Fruit fly (Drosophila melanogaster) whole organism, embryonic: ENCODE measurements around the gene CG10663.

Experiments
- Ada2b ChIP-seq: fragments of 200-800 bp; sonication (Bioruptor generic); IDR thresholded peaks from 2 replicates; pipeline ENCODE4 v1.3.6; 2022; ENCODE audit warnings: missing biosample characterization, missing genetic modification characterization
- Awh ChIP-seq: fragments of 200-800 bp; sonication (Bioruptor generic); IDR thresholded peaks from 2 replicates; pipeline ENCODE4, ENCODE4 v1.3.6; 2022; ENCODE audit warnings: missing biosample characterization, missing genetic modification characterization
- Bgb ChIP-seq: fragments of 200-800 bp; sonication (Bioruptor generic); IDR thresholded peaks from 2 replicates; pipeline ENCODE4 v1.3.6; 2022; ENCODE audit warnings: missing biosample characterization, missing genetic modification characterization; ENCODE audit not compliant: partially characterized antibody
- Blimp-1 ChIP-seq: fragments of 200-800 bp; sonication (Bioruptor generic); optimal IDR thresholded peaks from 3 replicates; lab custom pipeline; 2018; ENCODE audit warnings: missing biosample characterization, missing genetic modification characterization, mild to moderate bottlenecking, moderate library complexity, missing genetic modification reagents
- CG10366 ChIP-seq: fragments of 200-800 bp; sonication (Bioruptor generic); IDR thresholded peaks from 2 replicates; pipeline ENCODE4 v1.3.6; 2022; ENCODE audit warnings: missing biosample characterization, missing genetic modification characterization
- CG10462 ChIP-seq: fragments of 200-800 bp; sonication (Bioruptor generic); optimal IDR thresholded peaks from 2 replicates; lab custom pipeline; 2016; ENCODE audit warnings: missing biosample characterization, missing genetic modification characterization
- CG11456 ChIP-seq: fragments of 200-800 bp; sonication (Bioruptor generic); IDR thresholded peaks from 3 replicates; pipeline ENCODE4 v1.3.6; 2022; ENCODE audit warnings: missing biosample characterization, missing genetic modification characterization
- CG11695 ChIP-seq: fragments of 200-800 bp; sonication (Bioruptor generic); IDR thresholded peaks from 3 replicates; pipeline ENCODE4 v1.3.6; 2022; ENCODE audit warnings: missing biosample characterization, missing genetic modification characterization
- CG12769 ChIP-seq: fragments of 200-800 bp; sonication (Bioruptor generic); optimal IDR thresholded peaks from 2 replicates; lab custom pipeline; 2019; ENCODE audit warnings: missing biosample characterization, mild to moderate bottlenecking, missing genetic modification characterization, moderate library complexity
- CG15073 ChIP-seq: fragments of 200-800 bp; sonication (Bioruptor generic); optimal IDR thresholded peaks from 2 replicates; lab custom pipeline; 2016; ENCODE audit warnings: missing biosample characterization, missing genetic modification characterization
- CG15696 ChIP-seq: fragments of 200-800 bp; sonication (Bioruptor generic); optimal IDR thresholded peaks from 2 replicates; lab custom pipeline; 2019; ENCODE audit warnings: missing biosample characterization, mild to moderate bottlenecking, missing genetic modification characterization, moderate library complexity
- CG16813 ChIP-seq: fragments of 200-800 bp; sonication (Bioruptor generic); IDR thresholded peaks from 3 replicates; pipeline ENCODE4 v1.3.6; 2022; ENCODE audit warnings: missing biosample characterization, missing genetic modification characterization; ENCODE audit not compliant: partially characterized antibody
- CG17361 ChIP-seq: fragments of 200-800 bp; sonication (Bioruptor generic); IDR thresholded peaks from 3 replicates; pipeline ENCODE4 v1.3.6; 2022; ENCODE audit warnings: missing biosample characterization, missing genetic modification characterization
- CG18262 ChIP-seq: fragments of 200-800 bp; optimal IDR thresholded peaks from 3 replicates; lab custom pipeline; 2019; ENCODE audit warnings: missing biosample characterization, mild to moderate bottlenecking, missing genetic modification characterization, moderate library complexity
- CG2199 ChIP-seq: fragments of 200-800 bp; sonication (Bioruptor generic); IDR thresholded peaks from 3 replicates; pipeline ENCODE4 v1.3.6; 2022; ENCODE audit warnings: missing biosample characterization, missing genetic modification characterization
- CG3065 ChIP-seq: fragments of 200-800 bp; sonication (Bioruptor generic); optimal IDR thresholded peaks from 2 replicates; lab custom pipeline; 2016; ENCODE audit warnings: missing biosample characterization, missing genetic modification characterization
- CG31441 ChIP-seq: fragments of 200-800 bp; sonication (Bioruptor generic); IDR thresholded peaks from 2 replicates; pipeline ENCODE4 v1.3.6; 2022; ENCODE audit warnings: missing biosample characterization, missing genetic modification characterization
- CG32772 ChIP-seq: fragments of 200-800 bp; sonication (Bioruptor generic); IDR thresholded peaks from 2 replicates; pipeline ENCODE4 v1.3.6; 2022; ENCODE audit warnings: missing biosample characterization, missing genetic modification characterization
- CG3726 ChIP-seq: fragments of 200-800 bp; sonication (Bioruptor generic); IDR thresholded peaks from 3 replicates; pipeline ENCODE4, ENCODE4 v1.3.6; 2022; ENCODE audit warnings: missing biosample characterization, missing genetic modification characterization
- CG7928 ChIP-seq: fragments of 200-800 bp; sonication (Bioruptor generic); optimal IDR thresholded peaks from 2 replicates; lab custom pipeline; 2017; ENCODE audit warnings: missing biosample characterization, mild to moderate bottlenecking, missing genetic modification characterization
- Camta ChIP-seq: fragments of 200-800 bp; sonication (Bioruptor generic); optimal IDR thresholded peaks from 2 replicates; lab custom pipeline; 2016; ENCODE audit warnings: missing biosample characterization, missing genetic modification characterization
- D19B ChIP-seq: fragments of 200-800 bp; sonication (Bioruptor generic); optimal IDR thresholded peaks from 2 replicates; lab custom pipeline; 2017; ENCODE audit warnings: missing biosample characterization, mild to moderate bottlenecking, missing genetic modification characterization
- Hand ChIP-seq: fragments of 200-800 bp; sonication (Bioruptor generic); optimal IDR thresholded peaks from 2 replicates; lab custom pipeline; 2017; ENCODE audit warnings: mild to moderate bottlenecking, missing biosample characterization, missing genetic modification reagents, missing genetic modification characterization
- Jarid2 ChIP-seq: fragments of 200-800 bp; sonication (Bioruptor generic); optimal IDR thresholded peaks from 3 replicates; lab custom pipeline; 2017; ENCODE audit warnings: mild to moderate bottlenecking, missing biosample characterization, missing genetic modification reagents, missing genetic modification characterization
- Mrtf ChIP-seq: fragments of 200-800 bp; sonication (Bioruptor generic); IDR thresholded peaks from 3 replicates; pipeline ENCODE4 v1.3.6; 2022; ENCODE audit warnings: missing biosample characterization, missing genetic modification characterization
- Ptx1 ChIP-seq: fragments of 200-800 bp; sonication (Bioruptor generic); IDR thresholded peaks from 2 replicates; pipeline ENCODE4 v1.3.6; 2022; ENCODE audit warnings: missing biosample characterization, missing genetic modification characterization
- Vsx1 ChIP-seq: fragments of 200-800 bp; sonication (Bioruptor generic); optimal IDR thresholded peaks from 2 replicates; lab custom pipeline; 2017; ENCODE audit warnings: missing biosample characterization, mild to moderate bottlenecking, missing genetic modification characterization, missing genetic modification reagents
- abd-A ChIP-seq: fragments of 200-800 bp; sonication (Bioruptor generic); optimal IDR thresholded peaks from 3 replicates; lab custom pipeline; 2019; ENCODE audit warnings: missing biosample characterization, mild to moderate bottlenecking, missing genetic modification characterization, moderate library complexity
- al ChIP-seq: fragments of 200-800 bp; sonication (Bioruptor generic); IDR thresholded peaks from 2 replicates; pipeline ENCODE4 v1.3.6; 2022; ENCODE audit warnings: missing biosample characterization, missing genetic modification characterization
- bcd ChIP-seq: fragments of 200-800 bp; sonication (Bioruptor generic); optimal IDR thresholded peaks from 2 replicates; lab custom pipeline; 2017; ENCODE audit warnings: missing biosample characterization, mild to moderate bottlenecking, missing genetic modification characterization
- btn ChIP-seq: fragments of 200-800 bp; sonication (Bioruptor generic); optimal IDR thresholded peaks from 2 replicates; lab custom pipeline; 2016; ENCODE audit warnings: missing biosample characterization, missing genetic modification characterization
- gcm2 ChIP-seq: fragments of 200-800 bp; sonication (Bioruptor generic); optimal IDR thresholded peaks from 2 replicates; lab custom pipeline; 2016; ENCODE audit warnings: missing biosample characterization, missing genetic modification characterization
- grau ChIP-seq: fragments of 200-800 bp; optimal IDR thresholded peaks from 3 replicates; lab custom pipeline; 2019; ENCODE audit warnings: missing biosample characterization, mild to moderate bottlenecking, missing genetic modification characterization, moderate library complexity
- jumu ChIP-seq: fragments of 200-800 bp; sonication (Bioruptor generic); optimal IDR thresholded peaks from 3 replicates; lab custom pipeline; 2016; ENCODE audit warnings: missing biosample characterization, missing genetic modification characterization
- kah ChIP-seq: fragments of 200-800 bp; sonication (Bioruptor generic); optimal IDR thresholded peaks from 2 replicates; lab custom pipeline; 2018; ENCODE audit warnings: missing biosample characterization, mild to moderate bottlenecking, missing genetic modification characterization
- kay ChIP-seq: fragments of 200-800 bp; sonication (Bioruptor generic); optimal IDR thresholded peaks from 2 replicates; lab custom pipeline; 2016; ENCODE audit warnings: missing biosample characterization, missing genetic modification characterization
- kni ChIP-seq: fragments of 200-800 bp; sonication (Bioruptor generic); optimal IDR thresholded peaks from 3 replicates; lab custom pipeline; 2017; ENCODE audit warnings: mild to moderate bottlenecking, missing biosample characterization, missing genetic modification reagents, missing genetic modification characterization
- lmd ChIP-seq: fragments of 200-800 bp; sonication (Bioruptor generic); IDR thresholded peaks from 2 replicates; pipeline ENCODE4 v1.3.6; 2022; ENCODE audit warnings: missing biosample characterization, missing genetic modification characterization
- oc ChIP-seq: fragments of 200-800 bp; sonication (Bioruptor generic); optimal IDR thresholded peaks from 2 replicates; lab custom pipeline; 2018; ENCODE audit warnings: missing biosample characterization, mild to moderate bottlenecking, missing genetic modification characterization, moderate library complexity
- pros ChIP-seq: fragments of 200-800 bp; sonication (Bioruptor generic); optimal IDR thresholded peaks from 3 replicates; lab custom pipeline; 2019; ENCODE audit warnings: missing biosample characterization, mild to moderate bottlenecking, missing genetic modification characterization, moderate library complexity
- row ChIP-seq: fragments of 200-800 bp; sonication (Bioruptor generic); IDR thresholded peaks from 3 replicates; pipeline ENCODE4 v1.3.6; 2022; ENCODE audit warnings: missing biosample characterization, missing genetic modification characterization
- salm ChIP-seq: fragments of 200-800 bp; sonication (Bioruptor generic); optimal IDR thresholded peaks from 2 replicates; lab custom pipeline; 2018; ENCODE audit warnings: missing biosample characterization, mild to moderate bottlenecking, missing genetic modification characterization
- schlank ChIP-seq: fragments of 200-800 bp; sonication (Bioruptor generic); optimal IDR thresholded peaks from 2 replicates; lab custom pipeline; 2018; ENCODE audit warnings: missing biosample characterization, mild to moderate bottlenecking, missing genetic modification characterization
- sd ChIP-seq: fragments of 200-800 bp; sonication (Bioruptor generic); optimal IDR thresholded peaks from 3 replicates; lab custom pipeline; 2018; ENCODE audit warnings: missing biosample characterization, mild to moderate bottlenecking, missing genetic modification characterization, moderate library complexity
- sim ChIP-seq: fragments of 200-800 bp; sonication (Bioruptor generic); IDR thresholded peaks from 2 replicates; pipeline ENCODE4 v1.3.6; 2022; ENCODE audit warnings: missing biosample characterization, missing genetic modification characterization
- sqz ChIP-seq: fragments of 200-800 bp; sonication (Bioruptor generic); optimal IDR thresholded peaks from 3 replicates; lab custom pipeline; 2018; ENCODE audit warnings: missing biosample characterization, mild to moderate bottlenecking, missing genetic modification characterization
- tup ChIP-seq: fragments of 200-800 bp; sonication (Bioruptor generic); optimal IDR thresholded peaks from 2 replicates; lab custom pipeline; 2016; ENCODE audit warnings: missing biosample characterization, mild to moderate bottlenecking, missing genetic modification characterization, moderate library complexity
- unc-4 ChIP-seq: fragments of 200-800 bp; sonication (Bioruptor generic); IDR thresholded peaks from 2 replicates; pipeline ENCODE4 v1.3.6; 2022; ENCODE audit warnings: missing biosample characterization, missing genetic modification characterization; ENCODE audit not compliant: partially characterized antibody
- vvl ChIP-seq: fragments of 200-800 bp; sonication (Bioruptor generic); IDR thresholded peaks from 2 replicates; pipeline ENCODE4 v1.3.6; 2022; ENCODE audit warnings: missing biosample characterization, missing genetic modification characterization
- wek ChIP-seq: fragments of 200-800 bp; sonication (Bioruptor generic); optimal IDR thresholded peaks from 3 replicates; lab custom pipeline; 2018; ENCODE audit warnings: missing biosample characterization, mild to moderate bottlenecking, missing genetic modification characterization, moderate library complexity
- yki ChIP-seq: fragments of >200 bp; optimal IDR thresholded peaks from 3 replicates; lab custom pipeline; 2018
- zen ChIP-seq: fragments of 200-800 bp; sonication (Bioruptor generic); optimal IDR thresholded peaks from 3 replicates; lab custom pipeline; 2018; ENCODE audit warnings: missing biosample characterization, mild to moderate bottlenecking, missing genetic modification characterization, moderate library complexity

Gene CG10663

dm6 chr3L:12461953-12462352 is 22.9 kb downstream of the CG10663 start:
- TF ChIP-seq sim (GFP tag; lab: Robert Waterston, UW) (no peak), salm (no peak), sqz (GFP tag; lab: Kevin White, UChicago) (peak; percentile 61), CG11695 (GFP tag; lab: Robert Waterston, UW) (no peak), jumu (GFP tag; lab: Kevin White, UChicago) (no peak), btn (GFP tag; lab: Kevin White, UChicago) (no peak), oc (peak; percentile 76), Mrtf (GFP tag; lab: Robert Waterston, UW) (no peak), Awh (GFP tag; lab: Robert Waterston, UW) (peak; percentile 87), vvl (0 out of 2 replicates have a peak, but pooled peaks have one; percentile 27), sd (tag; lab: Kevin White, UChicago) (peak; percentile 16), row (0 out of 3 replicates have a peak, but pooled peaks have one; percentile 23), zen (no peak), kay (GFP tag; lab: Kevin White, UChicago) (no peak), kni (peak; percentile 10), CG16813 (GFP tag; lab: Robert Waterston, UW) (no peak), Hand (GFP tag; lab: Kevin White, UChicago) (no peak), wek (no peak), Ptx1 (GFP tag; lab: Robert Waterston, UW) (no peak), Camta (no peak), al (GFP tag; lab: Robert Waterston, UW) (no peak), CG32772 (GFP tag; lab: Robert Waterston, UW) (no peak), CG17361 (GFP tag; lab: Robert Waterston, UW) (no peak), kah (GFP tag; lab: Kevin White, UChicago) (no peak), Vsx1 (no peak), CG3726 (GFP tag; lab: Robert Waterston, UW) (no peak), CG12769 (no peak), abd-A (tag; lab: Kevin White, UChicago) (peak; percentile 97), pros (GFP tag; lab: Kevin White, UChicago) (no peak), Ada2b (no peak), CG10366 (GFP tag; lab: Robert Waterston, UW) (no peak), grau (peak; percentile 80), unc-4 (GFP tag; lab: Robert Waterston, UW) (no peak), gcm2 (GFP tag; lab: Kevin White, UChicago) (no peak), CG2199 (no peak), Blimp-1 (peak; percentile 77)

- TF ChIP-seq bcd (GFP tag; lab: Kevin White, UChicago) (peak; percentile 75), CG15696 (tag; lab: Kevin White, UChicago) (peak; percentile 89), CG31441 (GFP tag; lab: Robert Waterston, UW) (peak; percentile 98), CG10462 (GFP tag; lab: Kevin White, UChicago) (peak; percentile 70), CG3065 (GFP tag; lab: Kevin White, UChicago) (peak; percentile 36), CG11456 (GFP tag; lab: Robert Waterston, UW) (no peak), CG12769 (no peak), Hand (GFP tag; lab: Kevin White, UChicago) (no peak), yki (lab: Kevin White, UChicago) (no peak), CG7928 (GFP tag; lab: Kevin White, UChicago) (no peak), tup (GFP tag; lab: Kevin White, UChicago) (no peak), schlank (no peak), Bgb (GFP tag; lab: Robert Waterston, UW) (no peak), sqz (GFP tag; lab: Kevin White, UChicago) (peak; percentile 84), D19B (GFP tag; lab: Kevin White, UChicago) (peak; percentile 11), Jarid2 (peak; percentile 55), CG18262 (tag; lab: Kevin White, UChicago) (peak; percentile 96), CG15073 (GFP tag; lab: Kevin White, UChicago) (no peak), lmd (GFP tag; lab: Robert Waterston, UW) (peak; percentile 62)
These were observed 27.7 kb downstream of the CG10663 start for dm6 chr3L:12456916-12457662.
